Worm (Caenorhabditis elegans) whole organism, late embryonic: Measurements from ENCODE around the gene che-12.
"Not testable (repeated sequence)": the region's sequence is repeated elsewhere in the genome, so short reads cannot be mapped to it uniquely, and the experiment has no call there.

Experiments used
- C38D4.7 ChIP-seq: fragments of 200-800 bp; sonication (Bioruptor generic); optimal IDR thresholded peaks from 2 replicates; lab custom pipeline; 2018; ENCODE audit warnings: mild to moderate bottlenecking, missing genetic modification characterization, moderate library complexity, missing compliant biosample characterization
- K02D7.2 ChIP-seq: sonication (generic microtip); optimal IDR thresholded peaks from 2 replicates; lab custom pipeline; 2017; ENCODE audit warnings: mild to moderate bottlenecking, missing genetic modification characterization, missing compliant biosample characterization
- ahr-1 ChIP-seq: sonication (generic microtip); optimal IDR thresholded peaks from 2 replicates; lab custom pipeline; 2016; ENCODE audit warnings: missing genetic modification characterization, missing compliant biosample characterization
- ceh-18 ChIP-seq: sonication (generic microtip); optimal IDR thresholded peaks from 2 replicates; lab custom pipeline; 2016; ENCODE audit warnings: missing genetic modification characterization, missing compliant biosample characterization
- ceh-24 ChIP-seq: sonication (generic microtip); optimal IDR thresholded peaks from 2 replicates; lab custom pipeline; 2016; ENCODE audit warnings: mild to moderate bottlenecking, missing genetic modification characterization, missing compliant biosample characterization
- ceh-30 ChIP-seq: fragments of 150-350 bp; optimal IDR thresholded peaks from 2 replicates; lab custom pipeline; 2014; ENCODE audit warnings: missing biosample characterization, missing genetic modification characterization
- ceh-31 ChIP-seq: sonication (generic microtip); optimal IDR thresholded peaks from 2 replicates; lab custom pipeline; 2016; ENCODE audit warnings: missing genetic modification characterization, missing compliant biosample characterization
- ceh-34 ChIP-seq: sonication (generic microtip); optimal IDR thresholded peaks from 2 replicates; lab custom pipeline; 2016; ENCODE audit warnings: mild to moderate bottlenecking, missing genetic modification characterization, missing compliant biosample characterization
- ceh-6 ChIP-seq: fragments of 200-800 bp; sonication (Bioruptor generic); optimal IDR thresholded peaks from 2 replicates; lab custom pipeline; 2018; ENCODE audit warnings: mild to moderate bottlenecking, missing genetic modification characterization, missing compliant biosample characterization
- ceh-9 ChIP-seq: sonication (generic microtip); optimal IDR thresholded peaks from 2 replicates; lab custom pipeline; 2016; ENCODE audit warnings: mild to moderate bottlenecking, missing genetic modification characterization, inconsistent platforms, missing compliant biosample characterization
- ets-4 ChIP-seq: sonication (generic microtip); optimal IDR thresholded peaks from 2 replicates; lab custom pipeline; 2016; ENCODE audit warnings: missing genetic modification characterization, missing compliant biosample characterization
- fax-1 ChIP-seq: sonication (generic microtip); optimal IDR thresholded peaks from 2 replicates; lab custom pipeline; 2016; ENCODE audit warnings: missing genotype, missing genetic modification characterization, missing compliant biosample characterization
- fkh-6 ChIP-seq: sonication (generic microtip); optimal IDR thresholded peaks from 2 replicates; lab custom pipeline; 2016; ENCODE audit warnings: missing genetic modification characterization, missing compliant biosample characterization
- lim-6 ChIP-seq: sonication (generic microtip); optimal IDR thresholded peaks from 2 replicates; lab custom pipeline; 2016; ENCODE audit warnings: missing genetic modification characterization, missing compliant biosample characterization
- lin-11 ChIP-seq: fragments of 200-800 bp; sonication (Bioruptor generic); optimal IDR thresholded peaks from 2 replicates; lab custom pipeline; 2018; ENCODE audit warnings: mild to moderate bottlenecking, missing genetic modification characterization, missing compliant biosample characterization
- nfya-1 ChIP-seq: sonication (generic microtip); optimal IDR thresholded peaks from 2 replicates; lab custom pipeline; 2017; ENCODE audit warnings: missing genetic modification characterization, mild to moderate bottlenecking, missing compliant biosample characterization, antibody characterized with exemption, moderate library complexity
- nhr-232 ChIP-seq: sonication (generic microtip); optimal IDR thresholded peaks from 2 replicates; lab custom pipeline; 2016; ENCODE audit warnings: missing genetic modification characterization, missing compliant biosample characterization
- npax-4 ChIP-seq: sonication (generic microtip); optimal IDR thresholded peaks from 2 replicates; lab custom pipeline; 2016; ENCODE audit warnings: missing genetic modification characterization, missing compliant biosample characterization
- pag-3 ChIP-seq: sonication (generic microtip); optimal IDR thresholded peaks from 2 replicates; lab custom pipeline; 2016; ENCODE audit warnings: missing compliant biosample characterization, missing genetic modification characterization, borderline replicate concordance
- pat-9 ChIP-seq: fragments of 200-800 bp; sonication (Bioruptor generic); optimal IDR thresholded peaks from 2 replicates; lab custom pipeline; 2018; ENCODE audit warnings: mild to moderate bottlenecking, missing genetic modification characterization, moderate library complexity, missing compliant biosample characterization
- pax-1 ChIP-seq: fragments of 150-350 bp; optimal IDR thresholded peaks from 2 replicates; lab custom pipeline; 2014; ENCODE audit warnings: missing biosample characterization, missing genetic modification characterization
- pha-4 ChIP-seq: fragments of 150-350 bp; optimal IDR thresholded peaks from 2 replicates; lab custom pipeline; 2018; ENCODE audit warnings: missing biosample characterization, missing genetic modification reagents, missing genetic modification characterization
- pros-1 ChIP-seq: fragments of 150-350 bp; optimal IDR thresholded peaks from 2 replicates; lab custom pipeline; 2014; ENCODE audit warnings: missing biosample characterization, missing genetic modification reagents, missing genetic modification characterization
- ref-2 ChIP-seq: sonication (generic microtip); optimal IDR thresholded peaks from 2 replicates; lab custom pipeline; 2016; ENCODE audit warnings: missing genetic modification characterization, missing compliant biosample characterization
- sdc-2 ChIP-seq: sonication (generic microtip); optimal IDR thresholded peaks from 2 replicates; lab custom pipeline; 2016; ENCODE audit warnings: missing genotype, missing genetic modification characterization, missing compliant biosample characterization
- sox-2 ChIP-seq: fragments of 200-800 bp; sonication (Bioruptor generic); IDR thresholded peaks from 2 replicates; pipeline ENCODE4 v1.3.6; 2022; ENCODE audit warnings: missing genetic modification reagents, missing genetic modification characterization, missing compliant biosample characterization
- sox-4 ChIP-seq: sonication (generic microtip); optimal IDR thresholded peaks from 2 replicates; lab custom pipeline; 2017; ENCODE audit warnings: mild to moderate bottlenecking, missing genetic modification characterization, inconsistent platforms, missing compliant biosample characterization
- syd-9 ChIP-seq: sonication (generic microtip); optimal IDR thresholded peaks from 2 replicates; lab custom pipeline; 2016; ENCODE audit warnings: mild to moderate bottlenecking, missing genetic modification characterization, moderate library complexity, missing compliant biosample characterization
- tbx-2 ChIP-seq: sonication (generic microtip); optimal IDR thresholded peaks from 2 replicates; lab custom pipeline; 2016; ENCODE audit warnings: missing genetic modification characterization, missing compliant biosample characterization
- unc-3 ChIP-seq, 2 experiments: fragments of 200-800 bp in 1 of 2; sonication (Bioruptor generic) in 1 of 2; sonication (generic microtip) in 1 of 2; conservative IDR thresholded peaks in 1 of 2; optimal IDR thresholded peaks in 1 of 2; 2 replicates each; pipeline versions ENCODE4 v1.3.6 to Lab custom; 2016 to 2022; ENCODE audit warnings: missing compliant biosample characterization in 2 of 2, missing genetic modification characterization in 2 of 2, missing genetic modification reagents in 1 of 2
- unc-42 ChIP-seq: sonication (generic microtip); optimal IDR thresholded peaks from 2 replicates; lab custom pipeline; 2016; ENCODE audit warnings: missing genotype, missing genetic modification characterization, missing compliant biosample characterization
- unc-86 ChIP-seq: sonication (generic microtip); optimal IDR thresholded peaks from 2 replicates; lab custom pipeline; 2016; ENCODE audit warnings: missing genetic modification characterization, missing compliant biosample characterization

che-12 gene

DNA sequence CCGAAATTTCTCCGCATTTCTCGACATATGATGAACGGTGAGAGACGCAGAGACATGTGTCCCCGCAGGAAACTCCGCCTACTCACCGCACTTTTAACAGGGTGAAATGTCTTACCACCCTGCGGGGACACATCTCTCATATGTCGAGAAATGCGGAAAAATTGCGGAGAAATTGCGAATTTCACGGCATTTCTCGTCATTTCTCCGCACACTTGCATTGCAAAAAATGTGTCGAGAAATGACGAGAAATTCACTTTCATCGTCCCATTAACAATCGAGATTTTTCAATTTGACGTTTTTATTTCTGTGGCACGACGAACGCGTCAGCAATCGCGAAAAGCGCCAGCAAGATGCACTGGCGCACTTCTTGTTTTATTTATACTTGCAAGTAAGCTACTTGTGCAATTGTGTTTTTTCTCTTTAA, 34.7 kb upstream of the che-12 start, which contains the start of gene K07C5.13:
Gene K07C5.13, plus strand, starts transcription at position 151 of the 424 bp plus-strand sequence.
- TF ChIP-seq unc-86 (tag; lab: Kevin White, UChicago) (peak; percentile 5), tbx-2 (peak; percentile 25), ref-2 (tag; lab: Kevin White, UChicago) (peak; percentile 49), unc-42 (tag; lab: Kevin White, UChicago) (peak; percentile 17), sdc-2 (peak; percentile 22), ceh-31 (tag; lab: Kevin White, UChicago) (peak; percentile 56), ceh-18 (peak; percentile 70), unc-3 (GFP tag; conservative IDR thresholded peaks at IDR 0.05; lab: Robert Waterston, UW) (0 out of 2 replicates have a peak, but pooled peaks have one; percentile 42), ceh-34 (tag; lab: Kevin White, UChicago) (peak; percentile 29)
- TF ChIP-seq unc-3 (tag; optimal IDR thresholded peaks at IDR 0.05; lab: Kevin White, UChicago), result not testable (repeated sequence)

- no peak for TF ChIP-seq lin-11 (tag; lab: Kevin White, UChicago)
- TF ChIP-seq ahr-1 (tag; lab: Kevin White, UChicago), result no peak
- TF ChIP-seq ceh-9 (tag; lab: Kevin White, UChicago), result no peak
- no peak for TF ChIP-seq nhr-232
- no peak for TF ChIP-seq unc-3 (GFP tag; conservative IDR thresholded peaks at IDR 0.05; lab: Robert Waterston, UW)
- no peak for TF ChIP-seq unc-3 (tag; optimal IDR thresholded peaks at IDR 0.05; lab: Kevin White, UChicago)
- TF ChIP-seq npax-4 (tag; lab: Kevin White, UChicago), result no peak
- TF ChIP-seq syd-9 (tag; lab: Kevin White, UChicago), result no peak
- TF ChIP-seq ceh-18, result no peak
- no peak for TF ChIP-seq pag-3 (tag; lab: Kevin White, UChicago)
- TF ChIP-seq unc-86 (tag; lab: Kevin White, UChicago), result no peak
- no peak for TF ChIP-seq ceh-31 (tag; lab: Kevin White, UChicago)
- TF ChIP-seq sox-2 (GFP tag; lab: Robert Waterston, UW), result no peak
- no peak for TF ChIP-seq ceh-30 (tag; lab: Kevin White, UChicago)
- no peak for TF ChIP-seq sox-4 (tag; lab: Kevin White, UChicago)
- TF ChIP-seq fax-1 (tag; lab: Kevin White, UChicago), result no peak
- TF ChIP-seq, all 69 proteins: peak for 0
Measured at ce11 chrV:10339200-10339599, 32.0 kb upstream of the che-12 start, which contains the start of gene K07C5.2. TSS of gene K07C5.2 (plus strand) at chrV:10339500.

DNA sequence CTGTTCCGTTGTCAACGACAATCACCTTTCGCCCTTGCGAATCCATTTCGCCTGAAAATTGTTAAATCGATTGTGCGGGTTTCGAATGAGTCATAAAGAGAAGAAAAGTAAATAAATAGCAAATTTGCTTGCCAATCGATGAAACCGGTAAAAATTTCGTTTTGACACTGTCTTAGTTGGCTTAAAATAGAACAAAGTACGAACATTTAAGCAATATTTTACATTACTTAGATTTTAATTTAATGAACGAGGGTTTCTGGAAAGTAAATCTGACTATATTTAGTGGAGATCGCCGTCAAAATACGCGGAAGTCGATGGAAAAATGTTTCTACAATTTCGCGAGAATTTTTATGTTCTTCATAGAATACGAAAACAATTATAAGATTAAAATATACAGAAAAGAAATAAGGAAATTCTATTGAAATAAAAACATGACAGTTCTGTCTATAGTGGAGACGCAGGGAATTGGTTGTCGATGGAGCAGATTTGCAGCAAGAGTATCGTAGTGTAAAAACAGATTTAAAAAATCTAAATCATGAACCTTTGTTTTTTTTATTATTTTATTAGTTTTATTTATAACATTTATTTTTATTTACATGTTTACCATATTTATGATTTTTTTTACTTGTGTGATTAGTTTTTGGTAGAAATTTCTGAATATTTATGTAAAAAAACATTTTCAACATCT, 31.3 kb upstream of the che-12 start, which contains the start of gene arx-2:
Gene arx-2, minus strand, starts transcription at position 51 of the 688 bp plus-strand sequence.
- TF ChIP-seq ets-4 (tag; lab: Kevin White, UChicago) (no peak), pat-9 (tag; lab: Kevin White, UChicago) (no peak), pros-1 (tag; lab: Kevin White, UChicago) (no peak), nfya-1 (tag; lab: Kevin White, UChicago) (no peak), lim-6 (tag; lab: Kevin White, UChicago) (no peak), K02D7.2 (no peak), ceh-24 (no peak), npax-4 (tag; lab: Kevin White, UChicago) (no peak), pha-4 (tag; lab: Kevin White, UChicago) (no peak), sox-4 (tag; lab: Kevin White, UChicago) (no peak)
- TF ChIP-seq, all 69 proteins: peak for 0

DNA sequence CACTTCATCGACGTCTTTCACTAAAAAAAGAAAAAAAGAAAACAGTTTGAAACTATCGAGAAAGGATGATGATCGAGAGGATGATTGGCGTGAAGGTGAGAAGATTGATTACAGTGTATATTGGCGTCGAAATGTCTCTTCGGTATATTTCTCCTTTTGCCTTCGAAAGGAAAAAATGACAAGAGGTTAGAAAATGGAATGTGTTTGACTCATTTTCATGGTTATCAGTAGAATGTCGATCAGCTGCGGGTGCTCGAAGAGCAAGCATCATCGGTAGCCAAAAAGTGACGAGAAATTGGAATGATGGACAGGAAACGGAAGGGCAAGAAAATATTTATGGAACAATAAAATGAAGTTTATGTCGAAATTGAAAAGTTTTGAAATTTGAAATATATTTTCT, 26.7 kb upstream of the che-12 start:
- TF ChIP-seq ceh-6 (GFP tag; lab: Kevin White, UChicago) (no peak), fkh-6 (tag; lab: Kevin White, UChicago) (no peak), fax-1 (tag; lab: Kevin White, UChicago) (no peak), C38D4.7 (GFP tag; lab: Kevin White, UChicago) (no peak), pax-1 (tag; lab: Kevin White, UChicago) (no peak)
